Fruit fly (Drosophila melanogaster) whole organism: ENCODE data around the gene Rcd4.

ENCODE experiments used
- CG8478 ChIP-seq: fragments of >200 bp; optimal IDR thresholded peaks from 2 replicates; lab custom pipeline; 2018; ENCODE audit warnings: inconsistent platforms
- Dll ChIP-seq: fragments of >200 bp; optimal IDR thresholded peaks from 2 replicates; lab custom pipeline; 2017
- EcR ChIP-seq, 2 experiments: fragments of >200 bp; optimal IDR thresholded peaks; 2 replicates each; lab custom pipeline; 2017; ENCODE audit warnings: missing biosample characterization in 2 of 2, missing genetic modification characterization in 2 of 2, missing genetic modification reagents in 2 of 2
- pan ChIP-seq: fragments of >200 bp; optimal IDR thresholded peaks from 2 replicates; lab custom pipeline; 2017
- psq ChIP-seq: fragments of >200 bp; optimal IDR thresholded peaks from 2 replicates; lab custom pipeline; 2017
- usp ChIP-seq: fragments of >200 bp; optimal IDR thresholded peaks from 2 replicates; lab custom pipeline; 2017; ENCODE audit warnings: missing biosample characterization, missing genetic modification characterization, mixed read lengths

The Rcd4 gene

dm6 chr2L:8374235-8374634, 8.4 kb upstream of the Rcd4 start, which contains the start of gene Wdr82:
Wdr82 (plus strand) TSS chr2L:8374461.
- TF ChIP-seq EcR (GFP tag; optimal IDR thresholded peaks at IDR 0.05; lab: Kevin White, UChicago) (no peak), Dll (lab: Kevin White, UChicago) (no peak), psq (lab: Kevin White, UChicago) (no peak), CG8478 (lab: Kevin White, UChicago) (no peak), pan (lab: Kevin White, UChicago) (no peak), usp (GFP tag; lab: Kevin White, UChicago) (no peak)

- TF ChIP-seq pan (lab: Kevin White, UChicago) (no peak), psq (lab: Kevin White, UChicago) (no peak), Dll (lab: Kevin White, UChicago) (no peak), usp (GFP tag; lab: Kevin White, UChicago) (no peak), EcR (GFP tag; optimal IDR thresholded peaks at IDR 0.05; lab: Kevin White, UChicago) (no peak), CG8478 (lab: Kevin White, UChicago) (no peak)
Measured at dm6 chr2L:8376717-8377116, 5.9 kb upstream of the Rcd4 start, which contains the start of the genes CG13390 and CG17294. CG13390 (minus strand) TSS chr2L:8376797. CG17294 (plus strand) TSS chr2L:8377035.

DNA sequence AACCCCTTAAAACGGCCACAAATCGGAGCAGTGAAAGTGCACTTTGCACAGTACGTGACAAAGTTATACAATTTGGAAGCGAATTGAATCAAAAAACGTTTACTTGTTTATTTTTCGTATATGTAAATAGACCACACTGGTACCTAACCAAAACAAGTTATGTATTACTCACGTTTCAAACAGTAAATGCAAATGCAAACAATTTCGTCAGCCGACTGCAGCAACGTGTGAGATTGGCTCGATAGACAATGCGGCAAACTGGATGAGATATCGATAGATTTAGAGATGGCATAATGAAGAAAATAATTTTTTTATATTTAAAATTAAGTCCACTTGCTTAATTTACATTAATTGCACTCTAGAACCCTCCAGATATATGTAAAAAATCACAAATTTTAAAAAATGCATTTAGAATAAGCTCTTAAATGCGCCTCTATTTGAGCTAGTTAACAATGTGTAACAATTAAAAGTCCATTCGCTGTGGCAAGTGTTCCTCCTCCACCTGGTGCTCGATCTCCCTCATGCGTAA, 1.1 kb upstream of the Rcd4 start, which contains the start of gene AlaRS:
Gene AlaRS, minus strand, starts transcription at position 257 of the 529 bp plus-strand sequence.
- TF ChIP-seq CG8478 (lab: Kevin White, UChicago) (no peak), EcR (GFP tag; optimal IDR thresholded peaks at IDR 0.05; lab: Kevin White, UChicago) (no peak), pan (lab: Kevin White, UChicago) (no peak), usp (GFP tag; lab: Kevin White, UChicago) (no peak), psq (lab: Kevin White, UChicago) (no peak), Dll (lab: Kevin White, UChicago) (no peak)

dm6 chr2L:8384108-8384601, 1.5 kb downstream of the Rcd4 start, which contains the start of the genes Dad1 and CG13384:
Dad1 (minus strand) TSS chr2L:8384137.
CG13384 (plus strand) TSS chr2L:8384455.
- TF ChIP-seq EcR (GFP tag; optimal IDR thresholded peaks at IDR 0.05; lab: Kevin White, UChicago): no peak
- no peak for TF ChIP-seq usp (GFP tag; lab: Kevin White, UChicago)
- no peak for TF ChIP-seq pan (lab: Kevin White, UChicago)
- no peak for TF ChIP-seq Dll (lab: Kevin White, UChicago)
- no peak for TF ChIP-seq psq (lab: Kevin White, UChicago)
- TF ChIP-seq CG8478 (lab: Kevin White, UChicago): no peak

DNA sequence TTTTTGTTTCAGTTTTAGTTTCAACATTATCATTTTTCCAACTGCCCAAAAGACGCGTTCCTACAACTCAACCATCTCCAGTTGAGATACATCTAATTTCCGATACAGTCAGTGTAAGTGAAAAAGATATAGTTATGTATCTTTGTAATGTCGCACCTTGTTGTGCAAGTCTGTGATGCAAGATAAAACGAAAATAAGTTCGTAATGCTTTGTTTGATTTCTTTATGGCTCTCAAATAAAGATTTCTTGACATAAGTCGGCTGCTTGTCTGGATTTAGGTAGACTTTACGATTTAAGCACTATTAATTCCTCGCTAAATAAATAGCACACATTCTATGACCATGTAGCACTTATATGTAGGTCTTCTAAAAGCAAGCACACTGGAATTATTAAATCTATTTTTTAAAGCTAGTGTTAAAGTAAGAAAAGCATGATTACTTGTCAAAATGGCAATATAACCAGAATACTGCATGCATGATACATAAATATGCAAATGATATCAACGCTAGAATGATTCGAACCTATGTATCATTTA, 2.4 kb downstream of the Rcd4 start:
- TF ChIP-seq Dll (lab: Kevin White, UChicago): no peak
- TF ChIP-seq psq (lab: Kevin White, UChicago): no peak
- no peak for TF ChIP-seq CG8478 (lab: Kevin White, UChicago)
- TF ChIP-seq usp (GFP tag; lab: Kevin White, UChicago): no peak
- TF ChIP-seq pan (lab: Kevin White, UChicago): no peak
- no peak for TF ChIP-seq EcR (GFP tag; optimal IDR thresholded peaks at IDR 0.05; lab: Kevin White, UChicago)

DNA sequence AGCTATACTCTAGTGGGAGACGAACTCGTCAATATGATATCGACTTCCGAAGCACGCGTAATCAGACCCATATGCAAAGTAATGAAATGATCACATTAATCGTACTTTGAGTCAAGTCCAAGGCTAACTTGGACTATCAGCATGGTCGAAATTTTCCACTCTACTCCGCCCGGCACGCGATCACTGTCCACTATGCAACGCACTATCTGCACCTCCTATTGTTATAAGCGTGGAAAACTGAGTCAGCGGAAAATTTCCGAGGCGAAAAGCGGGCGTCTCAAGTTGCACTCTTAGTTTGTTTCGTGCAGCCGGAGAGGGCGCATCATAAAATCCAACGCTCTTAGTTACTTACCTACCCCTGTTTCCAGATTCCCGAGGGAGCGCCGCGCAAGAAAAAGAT, 3.2 kb downstream of the Rcd4 start:
- TF ChIP-seq CG8478 (lab: Kevin White, UChicago) (no peak), usp (GFP tag; lab: Kevin White, UChicago) (no peak), EcR (GFP tag; optimal IDR thresholded peaks at IDR 0.05; lab: Kevin White, UChicago) (no peak), pan (lab: Kevin White, UChicago) (no peak), Dll (lab: Kevin White, UChicago) (no peak), psq (lab: Kevin White, UChicago) (no peak)

dm6 chr2L:8389231-8389630, 6.6 kb downstream of the Rcd4 start, which contains the start of gene CG42819:
CG42819 (minus strand) TSS chr2L:8389331.
- TF ChIP-seq psq (lab: Kevin White, UChicago) (no peak), CG8478 (lab: Kevin White, UChicago) (no peak), pan (lab: Kevin White, UChicago) (no peak), usp (GFP tag; lab: Kevin White, UChicago) (no peak), EcR (GFP tag; optimal IDR thresholded peaks at IDR 0.05; lab: Kevin White, UChicago) (no peak), Dll (lab: Kevin White, UChicago) (no peak)

DNA sequence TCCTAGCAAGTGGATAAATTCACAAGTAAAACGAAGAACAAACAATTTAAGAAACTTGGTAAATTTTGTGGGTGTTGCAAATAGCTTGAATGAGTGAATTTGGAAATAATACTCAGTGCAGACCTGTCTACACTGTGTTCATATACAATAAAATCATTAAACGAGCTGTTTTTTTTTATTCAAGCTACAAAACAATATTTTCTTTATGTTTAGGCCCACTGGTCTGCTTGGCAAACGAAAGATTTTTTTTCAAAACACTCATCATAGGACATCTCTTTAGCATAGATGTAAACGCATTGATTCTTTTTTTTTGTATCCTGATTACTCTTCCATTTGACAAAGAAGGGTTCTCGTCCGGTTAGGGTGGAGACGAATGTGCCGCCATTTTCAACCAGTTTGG, 9.6 kb downstream of the Rcd4 start, which contains the start of gene CG42820:
Gene CG42820, minus strand, starts transcription at position 101 of the 400 bp plus-strand sequence.
- TF ChIP-seq CG8478 (lab: Kevin White, UChicago): no peak
- TF ChIP-seq psq (lab: Kevin White, UChicago): no peak
- TF ChIP-seq Dll (lab: Kevin White, UChicago): no peak
- TF ChIP-seq EcR (GFP tag; optimal IDR thresholded peaks at IDR 0.05; lab: Kevin White, UChicago): no peak
- no peak for TF ChIP-seq usp (GFP tag; lab: Kevin White, UChicago)
- no peak for TF ChIP-seq pan (lab: Kevin White, UChicago)

DNA sequence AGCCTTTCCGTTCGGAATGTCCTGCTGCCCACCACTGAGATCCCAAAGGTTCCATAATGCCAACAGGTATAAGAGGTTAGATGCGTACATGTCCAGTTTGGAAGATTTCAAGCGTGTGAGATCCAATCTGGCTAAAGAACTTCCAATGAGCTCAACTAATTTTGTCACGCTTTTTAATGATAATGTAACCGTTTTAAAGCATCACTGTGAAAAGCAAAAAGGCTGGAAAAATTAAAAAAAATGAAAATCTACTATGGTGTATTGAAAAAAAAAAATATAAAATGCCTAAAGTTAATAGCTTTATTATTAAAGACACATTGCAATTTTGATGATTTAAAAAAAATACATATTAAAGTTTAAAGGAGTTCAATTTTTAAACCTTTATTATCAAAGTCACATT, 10.5 kb downstream of the Rcd4 start, which contains the start of gene Acp29AB:
Gene Acp29AB, minus strand, starts transcription at position 101 of the 400 bp plus-strand sequence.
- no peak for TF ChIP-seq usp (GFP tag; lab: Kevin White, UChicago)

- no peak for TF ChIP-seq EcR (GFP tag; optimal IDR thresholded peaks at IDR 0.05; lab: Kevin White, UChicago)
- no peak for TF ChIP-seq psq (lab: Kevin White, UChicago)
- no peak for TF ChIP-seq pan (lab: Kevin White, UChicago)
Measured at dm6 chr2L:8394180-8394579, 11.5 kb downstream of the Rcd4 start, which contains the start of gene lectin-29Ca. lectin-29Ca (minus strand) TSS chr2L:8394280.

DNA sequence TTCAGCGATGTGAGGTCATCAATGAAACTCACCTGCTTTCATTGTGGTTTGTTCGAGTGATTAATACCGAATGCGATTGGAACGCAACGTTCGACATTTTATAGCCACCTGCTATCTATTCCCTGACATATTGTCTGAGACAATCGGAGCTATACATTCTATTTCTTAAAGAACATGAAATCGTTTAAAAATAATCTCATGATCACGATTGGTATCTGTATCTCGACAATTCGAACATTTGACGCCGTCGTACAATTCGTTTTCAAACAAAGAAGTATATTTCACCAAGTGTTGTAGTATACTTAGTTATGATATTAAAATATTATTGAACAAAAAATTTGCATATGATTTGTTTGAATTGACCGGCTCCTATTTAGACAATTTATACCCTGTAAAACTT, 12.2 kb downstream of the Rcd4 start, which contains the start of gene Peritrophin-15b:
Gene Peritrophin-15b, minus strand, starts transcription at position 101 of the 400 bp plus-strand sequence.
- TF ChIP-seq CG8478 (lab: Kevin White, UChicago): no peak
- TF ChIP-seq pan (lab: Kevin White, UChicago): no peak
- TF ChIP-seq Dll (lab: Kevin White, UChicago): no peak
- no peak for TF ChIP-seq EcR (GFP tag; optimal IDR thresholded peaks at IDR 0.05; lab: Kevin White, UChicago)
- no peak for TF ChIP-seq usp (GFP tag; lab: Kevin White, UChicago)
- no peak for TF ChIP-seq psq (lab: Kevin White, UChicago)
